Worm (Caenorhabditis elegans) whole organism, late embryonic: ENCODE data around the gene fox-1.

ENCODE experiments used
- ceh-31 ChIP-seq: sonication (generic microtip); optimal IDR thresholded peaks from 2 replicates; lab custom pipeline; 2016; ENCODE audit warnings: missing genetic modification characterization, missing compliant biosample characterization
- elt-2 ChIP-seq: sonication (generic microtip); optimal IDR thresholded peaks from 2 replicates; lab custom pipeline; 2016; ENCODE audit warnings: missing genetic modification reagents, missing genetic modification characterization, missing compliant biosample characterization

ce11 chrX:2494296-2494695 lies 34.6 kb upstream of the fox-1 start:
- TF ChIP-seq elt-2 = no peak
- no peak for TF ChIP-seq ceh-31
